Fruit fly (Drosophila melanogaster) whole organism, embryonic: ENCODE results near the gene Ube4B.

Experiments used
- Abd-B ChIP-seq: fragments of 200-800 bp; sonication (Bioruptor generic); optimal IDR thresholded peaks from 2 replicates; lab custom pipeline; 2018; ENCODE audit warnings: missing biosample characterization, mild to moderate bottlenecking, missing genetic modification characterization, moderate library complexity
- Atf3 ChIP-seq: fragments of 200-800 bp; sonication (Bioruptor generic); optimal IDR thresholded peaks from 3 replicates; lab custom pipeline; 2016; ENCODE audit warnings: missing biosample characterization, missing genetic modification characterization
- CG11695 ChIP-seq: fragments of 200-800 bp; sonication (Bioruptor generic); IDR thresholded peaks from 3 replicates; pipeline ENCODE4 v1.3.6; 2022; ENCODE audit warnings: missing biosample characterization, missing genetic modification characterization
- CG12104 ChIP-seq: fragments of 200-800 bp; sonication (Bioruptor generic); optimal IDR thresholded peaks from 3 replicates; lab custom pipeline; 2016; ENCODE audit warnings: missing biosample characterization, missing genetic modification characterization
- CG13123 ChIP-seq: fragments of 200-800 bp; sonication (Bioruptor generic); optimal IDR thresholded peaks from 2 replicates; lab custom pipeline; 2016; ENCODE audit warnings: missing biosample characterization, missing genetic modification characterization
- CG13424 ChIP-seq: fragments of 200-800 bp; sonication (Bioruptor generic); optimal IDR thresholded peaks from 2 replicates; lab custom pipeline; 2019; ENCODE audit warnings: missing biosample characterization, mild to moderate bottlenecking, missing genetic modification characterization, moderate library complexity
- CG15479 ChIP-seq: fragments of 200-800 bp; sonication (Bioruptor generic); optimal IDR thresholded peaks from 3 replicates; lab custom pipeline; 2019; ENCODE audit warnings: missing biosample characterization, mild to moderate bottlenecking, missing genetic modification characterization, moderate library complexity
- CG15601 ChIP-seq: fragments of 200-800 bp; sonication (Bioruptor generic); optimal IDR thresholded peaks from 3 replicates; lab custom pipeline; 2019; ENCODE audit warnings: missing biosample characterization, mild to moderate bottlenecking, missing genetic modification characterization, moderate library complexity
- CG2120 ChIP-seq: fragments of 200-800 bp; sonication (Bioruptor generic); optimal IDR thresholded peaks from 3 replicates; lab custom pipeline; 2016; ENCODE audit warnings: missing biosample characterization, missing genetic modification characterization
- CG2199 ChIP-seq: fragments of 200-800 bp; sonication (Bioruptor generic); IDR thresholded peaks from 3 replicates; pipeline ENCODE4 v1.3.6; 2022; ENCODE audit warnings: missing biosample characterization, missing genetic modification characterization
- CG2202 ChIP-seq: fragments of 200-800 bp; sonication (Bioruptor generic); optimal IDR thresholded peaks from 2 replicates; lab custom pipeline; 2018; ENCODE audit warnings: missing biosample characterization, mild to moderate bottlenecking, missing genetic modification characterization
- CG3065 ChIP-seq: fragments of 200-800 bp; sonication (Bioruptor generic); optimal IDR thresholded peaks from 2 replicates; lab custom pipeline; 2016; ENCODE audit warnings: missing biosample characterization, missing genetic modification characterization
- CG3726 ChIP-seq: fragments of 200-800 bp; sonication (Bioruptor generic); IDR thresholded peaks from 3 replicates; pipeline ENCODE4, ENCODE4 v1.3.6; 2022; ENCODE audit warnings: missing biosample characterization, missing genetic modification characterization
- CG6254 ChIP-seq: fragments of 200-800 bp; sonication (Bioruptor generic); optimal IDR thresholded peaks from 3 replicates; lab custom pipeline; 2017; ENCODE audit warnings: mild to moderate bottlenecking, missing biosample characterization, missing genetic modification reagents, missing genetic modification characterization
- CG6683 ChIP-seq: fragments of 200-800 bp; sonication (Bioruptor generic); optimal IDR thresholded peaks from 2 replicates; lab custom pipeline; 2017; ENCODE audit warnings: missing biosample characterization, mild to moderate bottlenecking, missing genetic modification characterization, missing genetic modification reagents
- CG7556 ChIP-seq: fragments of 200-800 bp; sonication (Bioruptor generic); optimal IDR thresholded peaks from 2 replicates; lab custom pipeline; 2017; ENCODE audit warnings: missing biosample characterization, mild to moderate bottlenecking, missing genetic modification characterization
- CG7745 ChIP-seq: fragments of 200-800 bp; sonication (Bioruptor generic); optimal IDR thresholded peaks from 2 replicates; lab custom pipeline; 2018; ENCODE audit warnings: missing biosample characterization, mild to moderate bottlenecking, missing genetic modification characterization, moderate library complexity
- CG8290 ChIP-seq, 3 experiments: fragments of 200-800 bp; sonication (Bioruptor generic); optimal IDR thresholded peaks; 2 replicates each; lab custom pipeline; 2016 to 2019; ENCODE audit warnings: missing biosample characterization in 3 of 3, missing genetic modification characterization in 3 of 3, mild to moderate bottlenecking in 2 of 3, moderate library complexity in 1 of 3
- CG8388 ChIP-seq: fragments of 200-800 bp; sonication (Bioruptor generic); optimal IDR thresholded peaks from 2 replicates; lab custom pipeline; 2019; ENCODE audit warnings: missing biosample characterization, mild to moderate bottlenecking, missing genetic modification characterization, moderate library complexity
- CG9727 ChIP-seq: fragments of 200-800 bp; sonication (Bioruptor generic); optimal IDR thresholded peaks from 3 replicates; lab custom pipeline; 2017; ENCODE audit warnings: missing biosample characterization, mild to moderate bottlenecking, missing genetic modification characterization
- CG9876 ChIP-seq: fragments of 200-800 bp; sonication (Bioruptor generic); optimal IDR thresholded peaks from 2 replicates; lab custom pipeline; 2016; ENCODE audit warnings: missing biosample characterization, missing genetic modification characterization
- CG9932 ChIP-seq: fragments of 200-800 bp; sonication (Bioruptor generic); IDR thresholded peaks from 2 replicates; pipeline ENCODE4 v1.3.6; 2022; ENCODE audit warnings: missing biosample characterization, missing genetic modification characterization
- D19A ChIP-seq: fragments of 200-800 bp; optimal IDR thresholded peaks from 3 replicates; lab custom pipeline; 2019; ENCODE audit warnings: missing biosample characterization, mild to moderate bottlenecking, missing genetic modification characterization, moderate library complexity
- Dp ChIP-seq: fragments of 200-800 bp; sonication (Bioruptor generic); optimal IDR thresholded peaks from 2 replicates; lab custom pipeline; 2018; ENCODE audit warnings: missing biosample characterization, mild to moderate bottlenecking, missing genetic modification characterization, moderate library complexity
- E2f2 ChIP-seq: fragments of 200-800 bp; sonication (Bioruptor generic); IDR thresholded peaks from 2 replicates; pipeline ENCODE4 v1.3.6; 2022; ENCODE audit warnings: missing biosample characterization, missing genetic modification characterization
- Ets97D ChIP-seq: fragments of 200-800 bp; sonication (Bioruptor generic); optimal IDR thresholded peaks from 3 replicates; lab custom pipeline; 2016; ENCODE audit warnings: missing biosample characterization, missing genetic modification characterization
- Fer1 ChIP-seq: fragments of 200-800 bp; sonication (Bioruptor generic); optimal IDR thresholded peaks from 2 replicates; lab custom pipeline; 2017; ENCODE audit warnings: missing biosample characterization, mild to moderate bottlenecking, missing genetic modification characterization
- HLHmδ ChIP-seq: fragments of 200-800 bp; sonication (Bioruptor generic); optimal IDR thresholded peaks from 2 replicates; lab custom pipeline; 2018; ENCODE audit warnings: missing biosample characterization, mild to moderate bottlenecking, missing genetic modification characterization, moderate library complexity
- Hr51 ChIP-seq, 2 experiments: fragments of 200-800 bp; sonication (Bioruptor generic); optimal IDR thresholded peaks; 2 replicates in 1 of 2; 3 replicates in 1 of 2; lab custom pipeline; 2016 to 2018; ENCODE audit warnings: missing biosample characterization in 2 of 2, missing genetic modification characterization in 2 of 2, mild to moderate bottlenecking in 1 of 2, moderate library complexity in 1 of 2
- Kr ChIP-seq: fragments of 200-800 bp; sonication (Bioruptor generic); optimal IDR thresholded peaks from 2 replicates; lab custom pipeline; 2017; ENCODE audit warnings: missing biosample characterization, mild to moderate bottlenecking, missing genetic modification characterization
- Ptx1 ChIP-seq: fragments of 200-800 bp; sonication (Bioruptor generic); IDR thresholded peaks from 2 replicates; pipeline ENCODE4 v1.3.6; 2022; ENCODE audit warnings: missing biosample characterization, missing genetic modification characterization
- Sry-δ ChIP-seq: fragments of 200-800 bp; sonication (Bioruptor generic); optimal IDR thresholded peaks from 2 replicates; lab custom pipeline; 2016; ENCODE audit warnings: missing biosample characterization, missing genetic modification characterization
- abd-A ChIP-seq: fragments of 200-800 bp; sonication (Bioruptor generic); optimal IDR thresholded peaks from 3 replicates; lab custom pipeline; 2019; ENCODE audit warnings: missing biosample characterization, mild to moderate bottlenecking, missing genetic modification characterization, moderate library complexity
- al ChIP-seq: fragments of 200-800 bp; sonication (Bioruptor generic); IDR thresholded peaks from 2 replicates; pipeline ENCODE4 v1.3.6; 2022; ENCODE audit warnings: missing biosample characterization, missing genetic modification characterization
- dimm ChIP-seq: fragments of 200-800 bp; sonication (Bioruptor generic); IDR thresholded peaks from 2 replicates; pipeline ENCODE4 v1.3.6; 2022; ENCODE audit warnings: missing biosample characterization, missing genetic modification characterization
- dmrt99B ChIP-seq: fragments of 200-800 bp; sonication (Bioruptor generic); optimal IDR thresholded peaks from 2 replicates; lab custom pipeline; 2018; ENCODE audit warnings: missing biosample characterization, mild to moderate bottlenecking, missing genetic modification characterization, moderate library complexity
- en ChIP-seq: fragments of 200-800 bp; sonication (Bioruptor generic); optimal IDR thresholded peaks from 2 replicates; lab custom pipeline; 2016; ENCODE audit warnings: missing biosample characterization, missing genetic modification characterization
- fd64A ChIP-seq: fragments of 200-800 bp; sonication (Bioruptor generic); optimal IDR thresholded peaks from 3 replicates; lab custom pipeline; 2018; ENCODE audit warnings: missing biosample characterization, mild to moderate bottlenecking, missing genetic modification characterization
- fru ChIP-seq: fragments of >200 bp; optimal IDR thresholded peaks from 2 replicates; lab custom pipeline; 2017
- gfzf ChIP-seq: fragments of 200-800 bp; sonication (Bioruptor generic); optimal IDR thresholded peaks from 2 replicates; lab custom pipeline; 2016; ENCODE audit warnings: missing biosample characterization, mild to moderate bottlenecking, missing genetic modification characterization, moderate library complexity
- gsb-n ChIP-seq: fragments of 200-800 bp; sonication (Bioruptor generic); optimal IDR thresholded peaks from 3 replicates; lab custom pipeline; 2018; ENCODE audit warnings: missing biosample characterization, mild to moderate bottlenecking, missing genetic modification characterization
- lbe ChIP-seq: fragments of 200-800 bp; sonication (Bioruptor generic); optimal IDR thresholded peaks from 2 replicates; lab custom pipeline; 2016; ENCODE audit warnings: missing biosample characterization, mild to moderate bottlenecking, missing genetic modification characterization
- luna ChIP-seq: fragments of 200-800 bp; sonication (Bioruptor generic); optimal IDR thresholded peaks from 2 replicates; lab custom pipeline; 2016; ENCODE audit warnings: missing biosample characterization, missing genetic modification characterization
- pan ChIP-seq, 4 experiments: fragments of >200 bp in 3 of 4; fragments of 200-800 bp in 1 of 4; sonication (Bioruptor generic) in 1 of 4; optimal IDR thresholded peaks in 3 of 4; IDR thresholded peaks in 1 of 4; 2 replicates each; pipeline versions ENCODE4 v1.3.6 to Lab custom; 2017 to 2022; ENCODE audit warnings: missing biosample characterization in 2 of 4, missing genetic modification characterization in 2 of 4, mixed read lengths in 1 of 4
- psq ChIP-seq: fragments of 200-800 bp; sonication (Bioruptor generic); optimal IDR thresholded peaks from 2 replicates; lab custom pipeline; 2017; ENCODE audit warnings: missing biosample characterization, missing genetic modification characterization
- run ChIP-seq: fragments of 200-800 bp; sonication (Bioruptor generic); optimal IDR thresholded peaks from 3 replicates; lab custom pipeline; 2018; ENCODE audit warnings: missing biosample characterization, mild to moderate bottlenecking, missing genetic modification characterization
- sna ChIP-seq: fragments of 200-800 bp; sonication (Bioruptor generic); IDR thresholded peaks from 2 replicates; pipeline ENCODE4 v1.3.6; 2022; ENCODE audit warnings: missing biosample characterization, missing genetic modification characterization; ENCODE audit not compliant: partially characterized antibody
- stwl ChIP-seq: fragments of 200-800 bp; sonication (Bioruptor generic); optimal IDR thresholded peaks from 3 replicates; lab custom pipeline; 2018; ENCODE audit warnings: missing biosample characterization, mild to moderate bottlenecking, missing genetic modification characterization, moderate library complexity
- zen ChIP-seq: fragments of 200-800 bp; sonication (Bioruptor generic); optimal IDR thresholded peaks from 3 replicates; lab custom pipeline; 2018; ENCODE audit warnings: missing biosample characterization, mild to moderate bottlenecking, missing genetic modification characterization, moderate library complexity

The Ube4B gene

dm6 chr2L:12974045-12974539 lies 45.1 kb downstream of the Ube4B start, which contains the start of gene Vha68-2 (continued):
- TF ChIP-seq dmrt99B (peak; percentile 14), CG8388 (GFP tag; lab: Kevin White, UChicago) (peak; percentile 21), sna (GFP tag; lab: Robert Waterston, UW) (peak; percentile 57; the same call in 1 of the 2 replicates), abd-A (no peak), CG7745 (tag; lab: Kevin White, UChicago) (no peak), CG3065 (GFP tag; lab: Kevin White, UChicago) (no peak), Ets97D (GFP tag; lab: Kevin White, UChicago) (peak; percentile 57), CG15601 (tag; lab: Kevin White, UChicago) (peak; percentile 28), E2f2 (GFP tag; lab: Robert Waterston, UW) (peak; percentile 48), CG9932 (peak; percentile 73), CG2199 (0 out of 3 replicates have a peak, but pooled peaks have one; percentile 14), luna (GFP tag; lab: Kevin White, UChicago) (peak; percentile 72), CG6683 (GFP tag; lab: Kevin White, UChicago) (no peak), CG11695 (GFP tag; lab: Robert Waterston, UW) (no peak), CG7556 (GFP tag; lab: Kevin White, UChicago) (no peak), Dp (GFP tag; lab: Kevin White, UChicago) (peak; percentile 33), Fer1 (no peak), CG2202 (no peak), CG15479 (no peak), D19A (tag; lab: Kevin White, UChicago) (no peak), Kr (GFP tag; lab: Kevin White, UChicago) (no peak), lbe (GFP tag; lab: Kevin White, UChicago) (peak; percentile 23), CG13123 (GFP tag; lab: Kevin White, UChicago) (peak; percentile 35), stwl (tag; lab: Kevin White, UChicago) (peak; percentile 49), CG13424 (peak; percentile 55), zen (tag; lab: Kevin White, UChicago) (no peak), gfzf (peak; percentile 50), run (no peak), CG3726 (GFP tag; lab: Robert Waterston, UW) (no peak), Atf3 (peak; percentile 41), HLHmδ (GFP tag; lab: Kevin White, UChicago) (no peak), al (GFP tag; lab: Robert Waterston, UW) (no peak), CG8290 (GFP tag; optimal IDR thresholded peaks at IDR 0.05; lab: Kevin White, UChicago) (no peak), CG8290 (tag; optimal IDR thresholded peaks at IDR 0.05; lab: Kevin White, UChicago) (peak in 1 of 2 experiments; percentile 87), Sry-δ (GFP tag; lab: Kevin White, UChicago) (peak; percentile 31), Ptx1 (peak; percentile 62), CG2120 (GFP tag; lab: Kevin White, UChicago) (peak; percentile 67), fru (lab: Kevin White, UChicago) (no peak), CG12104 (GFP tag; lab: Kevin White, UChicago) (no peak), Abd-B (GFP tag; lab: Kevin White, UChicago) (no peak), psq (GFP tag; lab: Kevin White, UChicago) (peak; percentile 17), gsb-n (tag; lab: Kevin White, UChicago) (no peak), CG6254 (GFP tag; lab: Kevin White, UChicago) (no peak), Hr51 (GFP tag; optimal IDR thresholded peaks at IDR 0.05; lab: Kevin White, UChicago) (peak; percentile 37 to 46), dimm (GFP tag; lab: Robert Waterston, UW) (no peak), CG9876 (GFP tag; lab: Kevin White, UChicago) (peak; percentile 28), CG9727 (GFP tag; lab: Kevin White, UChicago) (peak; percentile 11), en (GFP tag; lab: Kevin White, UChicago) (no peak), pan (optimal IDR thresholded peaks at IDR 0.05; lab: Kevin White, UChicago) (no peak), pan (GFP tag; optimal IDR thresholded peaks at IDR 0.05 in 1 of 2, IDR thresholded peaks at IDR 0.05 in 1 of 2) (peak in 1 of 2 experiments; percentile 6), fd64A (GFP tag; lab: Kevin White, UChicago) (no peak)
